Fruit fly (Drosophila melanogaster): Measurements from ENCODE around the gene CG7387.

The CG7387 gene

dm6 chr3L:8197779-8198279 lies 4.9 kb upstream of the CG7387 start, which contains the start of the genes UbcE2M and Dhps:
UbcE2M (minus strand) TSS chr3L:8197987.
Dhps (plus strand) TSS chr3L:8198207.
- no peak for TF ChIP-seq Eip78C (GFP tag)
- no peak for TF ChIP-seq Smox (GFP tag; optimal IDR thresholded peaks at IDR 0.05)
- peak; percentile 20 for TF ChIP-seq achi (GFP tag; optimal IDR thresholded peaks at IDR 0.05)
- TF ChIP-seq Hr4 (GFP tag; optimal IDR thresholded peaks at IDR 0.05): no peak
- peak; percentile 52 for TF ChIP-seq CG8632 (GFP tag; optimal IDR thresholded peaks at IDR 0.05)
- no peak for TF ChIP-seq topi (GFP tag; optimal IDR thresholded peaks at IDR 0.05)
- TF ChIP-seq net (GFP tag; optimal IDR thresholded peaks at IDR 0.05): no peak
- TF ChIP-seq Blimp-1 (GFP tag; optimal IDR thresholded peaks at IDR 0.05): peak; percentile 58
- TF ChIP-seq Sox14 (GFP tag; optimal IDR thresholded peaks at IDR 0.05): peak; percentile 23
- TF ChIP-seq acj6 (GFP tag; optimal IDR thresholded peaks at IDR 0.05): peak; percentile 67
- TF ChIP-seq Gug (GFP tag; IDR thresholded peaks at IDR 0.05): no peak; the same call in none of the 2 replicates
- TF ChIP-seq pdm3 (GFP tag; optimal IDR thresholded peaks at IDR 0.05): no peak
- peak; percentile 69 for TF ChIP-seq CG3032 (tag; optimal IDR thresholded peaks at IDR 0.05)
- peak; percentile 69 for TF ChIP-seq cyc (GFP tag; optimal IDR thresholded peaks at IDR 0.05)
- no peak for TF ChIP-seq Met (GFP tag; optimal IDR thresholded peaks at IDR 0.05)
- no peak for TF ChIP-seq Hr38 (GFP tag; optimal IDR thresholded peaks at IDR 0.05)
- TF ChIP-seq dsx (GFP tag; optimal IDR thresholded peaks at IDR 0.05; ENCODE audit: poor library complexity, severe bottlenecking): no peak
- peak; percentile 60 for TF ChIP-seq CG11902 (GFP tag; optimal IDR thresholded peaks at IDR 0.05)
- no peak for TF ChIP-seq CG6276 (GFP tag; optimal IDR thresholded peaks at IDR 0.05)
- TF ChIP-seq CG31627 (GFP tag; optimal IDR thresholded peaks at IDR 0.05): peak; percentile 74
- TF ChIP-seq CG10669 (GFP tag; optimal IDR thresholded peaks at IDR 0.05): no peak
- TF ChIP-seq CG4318 (GFP tag; optimal IDR thresholded peaks at IDR 0.05): no peak
- TF ChIP-seq CG6854 (GFP tag; optimal IDR thresholded peaks at IDR 0.05): no peak
- TF ChIP-seq CG8119 (GFP tag; IDR thresholded peaks at IDR 0.05): no peak
- peak; percentile 63 for TF ChIP-seq esn (GFP tag; optimal IDR thresholded peaks at IDR 0.05)
- no peak for TF ChIP-seq CG16779 (tag; optimal IDR thresholded peaks at IDR 0.05)
- TF ChIP-seq CG7368 (GFP tag; optimal IDR thresholded peaks at IDR 0.05): no peak
- TF ChIP-seq Eip75B (GFP tag; optimal IDR thresholded peaks at IDR 0.05): no peak
- no peak for TF ChIP-seq fd59A (GFP tag; optimal IDR thresholded peaks at IDR 0.05)
- TF ChIP-seq Hr39 (GFP tag; optimal IDR thresholded peaks at IDR 0.05): peak; percentile 29
- TF ChIP-seq CG3919 (GFP tag; optimal IDR thresholded peaks at IDR 0.05): no peak
- TF ChIP-seq CG6163 (GFP tag; IDR thresholded peaks at IDR 0.05): peak; percentile 62; the same call in 1 of the 3 replicates
- no peak for TF ChIP-seq CG9139 (GFP tag; optimal IDR thresholded peaks at IDR 0.05)
- TF ChIP-seq Ets21C (GFP tag; optimal IDR thresholded peaks at IDR 0.05): no peak
- no peak for TF ChIP-seq CG34406 (GFP tag; optimal IDR thresholded peaks at IDR 0.05)
- peak; percentile 55 for TF ChIP-seq CG15336 (GFP tag; IDR thresholded peaks at IDR 0.05)
- TF ChIP-seq CG11294 (GFP tag; IDR thresholded peaks at IDR 0.05): peak; percentile 11; the same call in 1 of the 2 replicates
- TF ChIP-seq Eip93F (GFP tag; optimal IDR thresholded peaks at IDR 0.05): peak; percentile 10
- TF ChIP-seq lz (GFP tag; optimal IDR thresholded peaks at IDR 0.05): peak; percentile 73
- TF ChIP-seq CG11762 (GFP tag; optimal IDR thresholded peaks at IDR 0.05; ENCODE audit: insufficient read depth): peak; percentile 34
- TF ChIP-seq CG6808 (GFP tag; optimal IDR thresholded peaks at IDR 0.05): no peak
- TF ChIP-seq Ets96B (tag; optimal IDR thresholded peaks at IDR 0.05): peak; percentile 65
- no peak for TF ChIP-seq Lpt (GFP tag; optimal IDR thresholded peaks at IDR 0.05)
- no peak for TF ChIP-seq ss (GFP tag; optimal IDR thresholded peaks at IDR 0.05)
- TF ChIP-seq CG32006 (GFP tag; optimal IDR thresholded peaks at IDR 0.05): peak; percentile 28
- TF ChIP-seq CG6792 (GFP tag; optimal IDR thresholded peaks at IDR 0.05): peak; percentile 41
- TF ChIP-seq fd85E (GFP tag; optimal IDR thresholded peaks at IDR 0.05): no peak
- peak; percentile 89 for TF ChIP-seq CG10631 (GFP tag; optimal IDR thresholded peaks at IDR 0.05)
- TF ChIP-seq CG1621 (tag; optimal IDR thresholded peaks at IDR 0.05): no peak
- no peak for TF ChIP-seq svp (GFP tag)
- TF ChIP-seq eg (GFP tag; IDR thresholded peaks at IDR 0.05): peak; percentile 72; the same call in 2 of the 3 replicates
- TF ChIP-seq Sox102F (GFP tag; optimal IDR thresholded peaks at IDR 0.05): no peak
